Fruit fly (Drosophila melanogaster): ENCODE measurements around the gene Ir7c.

Gene Ir7c

dm6 chrX:7920081-7920688, 46.0 kb downstream of the Ir7c start, which contains the start of the genes hdm and Ykt6 (continued):
- peak; percentile 70 for TF ChIP-seq Dp (GFP tag; optimal IDR thresholded peaks at IDR 0.05)
- peak; percentile 56 for TF ChIP-seq CG18476 (GFP tag; optimal IDR thresholded peaks at IDR 0.05)
- peak; percentile 98 for TF ChIP-seq Myb (GFP tag; optimal IDR thresholded peaks at IDR 0.05)
- TF ChIP-seq eyg (GFP tag; optimal IDR thresholded peaks at IDR 0.05) = peak; percentile 61
- no peak for TF ChIP-seq gce (GFP tag; IDR thresholded peaks at IDR 0.05)
- peak; percentile 6 for TF ChIP-seq CG6813 (GFP tag; optimal IDR thresholded peaks at IDR 0.05)
- peak; percentile 73 for TF ChIP-seq CG11398 (GFP tag; optimal IDR thresholded peaks at IDR 0.05)
- TF ChIP-seq CoRest (tag; optimal IDR thresholded peaks at IDR 0.05) = peak; percentile 78
- peak; percentile 80 for TF ChIP-seq pum (GFP tag; optimal IDR thresholded peaks at IDR 0.05)
- TF ChIP-seq Poxn (GFP tag; IDR thresholded peaks at IDR 0.05) = peak; percentile 10; the same call in 1 of the 2 replicates
- TF ChIP-seq YL-1 (GFP tag; optimal IDR thresholded peaks at IDR 0.05) = peak; percentile 57
- no peak; the same call in 1 of the 2 replicates for TF ChIP-seq CG31441 (GFP tag; IDR thresholded peaks at IDR 0.05)
- TF ChIP-seq CG13775 (GFP tag; optimal IDR thresholded peaks at IDR 0.05) = peak; percentile 76
- TF ChIP-seq CG4730 (GFP tag; IDR thresholded peaks at IDR 0.05) = peak; percentile 77; the same call in 1 of the 2 replicates
- TF ChIP-seq CG15601 (tag; optimal IDR thresholded peaks at IDR 0.05) = peak; percentile 66
- peak; percentile 76 for TF ChIP-seq CG17359 (tag; optimal IDR thresholded peaks at IDR 0.05)
- TF ChIP-seq Sry-δ (GFP tag; optimal IDR thresholded peaks at IDR 0.05) = peak; percentile 98
- peak; percentile 90 for TF ChIP-seq lilli (GFP tag; optimal IDR thresholded peaks at IDR 0.05)
- TF ChIP-seq CG3163 (GFP tag; optimal IDR thresholded peaks at IDR 0.05) = peak; percentile 73
- peak; percentile 84 for TF ChIP-seq ken (GFP tag; IDR thresholded peaks at IDR 0.05)
- TF ChIP-seq CG7839 (tag; optimal IDR thresholded peaks at IDR 0.05) = no peak
- TF ChIP-seq CrebB (tag; optimal IDR thresholded peaks at IDR 0.05) = peak; percentile 59
- peak; percentile 71 for TF ChIP-seq sisA (GFP tag; IDR thresholded peaks at IDR 0.05)
- peak; percentile 23 for TF ChIP-seq btn (GFP tag; optimal IDR thresholded peaks at IDR 0.05)
- peak; percentile 68 for TF ChIP-seq CG10462 (GFP tag; optimal IDR thresholded peaks at IDR 0.05)
- TF ChIP-seq D19B (GFP tag; optimal IDR thresholded peaks at IDR 0.05) = peak; percentile 31
- peak; percentile 61 for TF ChIP-seq Nf-YC (tag; optimal IDR thresholded peaks at IDR 0.05)
- peak; percentile 56; the same call in 1 of the 2 replicates for TF ChIP-seq CG16779 (GFP tag; IDR thresholded peaks at IDR 0.05)
- TF ChIP-seq Oaz (GFP tag; IDR thresholded peaks at IDR 0.05) = 0 out of 2 replicates have a peak, but pooled peaks have one; percentile 40
- no peak for TF ChIP-seq fd64A (GFP tag; optimal IDR thresholded peaks at IDR 0.05)
- TF ChIP-seq Chrac-16 (GFP tag; optimal IDR thresholded peaks at IDR 0.05) = peak; percentile 74
- TF ChIP-seq disco-r (GFP tag; optimal IDR thresholded peaks at IDR 0.05) = peak; percentile 41
- peak; percentile 59 for TF ChIP-seq D19A (tag; optimal IDR thresholded peaks at IDR 0.05)
- TF ChIP-seq pan (optimal IDR thresholded peaks at IDR 0.05) = no peak
- TF ChIP-seq pan (GFP tag; optimal IDR thresholded peaks at IDR 0.05 in 1 of 2, IDR thresholded peaks at IDR 0.05 in 1 of 2) = peak in 1 of 2 experiments; percentile 81
- peak; percentile 9 for TF ChIP-seq CG4328 (GFP tag; optimal IDR thresholded peaks at IDR 0.05)
- TF ChIP-seq CG7786 (GFP tag; optimal IDR thresholded peaks at IDR 0.05) = peak; percentile 85
- TF ChIP-seq Blimp-1 (GFP tag; optimal IDR thresholded peaks at IDR 0.05) = no peak
- peak; percentile 39 for TF ChIP-seq Fer2 (tag; optimal IDR thresholded peaks at IDR 0.05)
- TF ChIP-seq D (optimal IDR thresholded peaks at IDR 0.05) = no peak
- TF ChIP-seq D (GFP tag; optimal IDR thresholded peaks at IDR 0.05) = peak; percentile 48
- no peak for TF ChIP-seq CG16815 (GFP tag; optimal IDR thresholded peaks at IDR 0.05)
- peak; percentile 9 for TF ChIP-seq BtbVII (GFP tag; optimal IDR thresholded peaks at IDR 0.05)
- no peak for TF ChIP-seq C15 (GFP tag; IDR thresholded peaks at IDR 0.05)
- peak; percentile 70 for TF ChIP-seq CG18764 (GFP tag; optimal IDR thresholded peaks at IDR 0.05)
- no peak for TF ChIP-seq ATbp (GFP tag; optimal IDR thresholded peaks at IDR 0.05)
- peak; percentile 85 for TF ChIP-seq H15 (GFP tag; IDR thresholded peaks at IDR 0.05)
- TF ChIP-seq pzg (GFP tag; optimal IDR thresholded peaks at IDR 0.05) = peak; percentile 82
- no peak for TF ChIP-seq CG15269 (tag; optimal IDR thresholded peaks at IDR 0.05)
- TF ChIP-seq CG1024 (GFP tag; IDR thresholded peaks at IDR 0.05) = peak; percentile 56

Data from whole organism, embryonic.